Fruit fly (Drosophila melanogaster): ENCODE measurements around the gene VAChT.

VAChT gene

DNA sequence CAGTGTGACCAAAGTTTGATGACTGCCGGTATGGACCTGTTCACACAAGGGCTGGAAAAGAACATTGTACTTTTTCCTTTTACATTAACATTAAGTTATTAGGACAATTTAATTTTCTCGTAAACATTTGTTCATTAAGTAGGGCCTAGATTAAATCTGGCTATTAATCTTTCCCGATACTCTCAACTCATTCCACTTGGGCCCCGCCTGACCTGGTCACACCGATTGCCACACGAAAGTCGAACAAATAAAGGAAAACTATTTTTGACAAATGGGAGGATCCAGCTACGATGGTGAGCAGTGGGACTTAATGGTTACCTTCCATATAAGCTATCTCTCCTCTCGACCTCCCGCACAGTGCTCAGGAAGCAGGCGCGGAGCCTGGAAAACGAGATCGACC lies 41.8 kb upstream of the VAChT start, which contains the start of the genes Cpsf73 and Gos28 (continued):
- TF ChIP-seq Pdp1 (GFP tag; optimal IDR thresholded peaks at IDR 0.05) (peak; percentile 31 to 33), chinmo (GFP tag; IDR thresholded peaks at IDR 0.05; ENCODE audit: partially characterized antibody) (no peak), tio (GFP tag; optimal IDR thresholded peaks at IDR 0.05) (no peak), CG8388 (GFP tag; optimal IDR thresholded peaks at IDR 0.05) (peak; percentile 25), chn (GFP tag; optimal IDR thresholded peaks at IDR 0.05) (no peak), CG8765 (GFP tag; IDR thresholded peaks at IDR 0.05) (no peak), Antp (GFP tag; optimal IDR thresholded peaks at IDR 0.05) (no peak), CG6272 (GFP tag; IDR thresholded peaks at IDR 0.05) (no peak; the same call in 1 of the 2 replicates), Sry-β (GFP tag; optimal IDR thresholded peaks at IDR 0.05) (no peak), Nf-YB (GFP tag; optimal IDR thresholded peaks at IDR 0.05) (no peak), CG16779 (GFP tag; IDR thresholded peaks at IDR 0.05) (no peak), Nf-YC (tag; optimal IDR thresholded peaks at IDR 0.05) (peak; percentile 19), TFAM (GFP tag; optimal IDR thresholded peaks at IDR 0.05) (no peak), CG9817 (tag; optimal IDR thresholded peaks at IDR 0.05) (no peak), ftz-f1 (GFP tag; optimal IDR thresholded peaks at IDR 0.05) (no peak), CG8290 (GFP tag; optimal IDR thresholded peaks at IDR 0.05) (no peak), CG8290 (tag; optimal IDR thresholded peaks at IDR 0.05) (no peak), CG17612 (GFP tag; IDR thresholded peaks at IDR 0.05) (no peak), CG17186 (GFP tag; optimal IDR thresholded peaks at IDR 0.05) (peak; percentile 43), CG1603 (tag; optimal IDR thresholded peaks at IDR 0.05) (peak; percentile 83), CG8478 (optimal IDR thresholded peaks at IDR 0.05) (no peak), CG12236 (GFP tag; optimal IDR thresholded peaks at IDR 0.05) (no peak), Neu2 (GFP tag; optimal IDR thresholded peaks at IDR 0.05; ENCODE audit: borderline replicate concordance) (no peak), CG15011 (GFP tag; optimal IDR thresholded peaks at IDR 0.05) (no peak), grau (tag; optimal IDR thresholded peaks at IDR 0.05) (peak; percentile 29), Hr39 (optimal IDR thresholded peaks at IDR 0.05) (no peak), Camta (GFP tag; optimal IDR thresholded peaks at IDR 0.05) (peak; percentile 14), Opbp (GFP tag; IDR thresholded peaks at IDR 0.05; ENCODE audit: partially characterized antibody) (peak; percentile 38; the same call in 1 of the 3 replicates), Taf1 (GFP tag; IDR thresholded peaks at IDR 0.05) (no peak), CG12155 (GFP tag; optimal IDR thresholded peaks at IDR 0.05) (no peak), CG15073 (GFP tag; optimal IDR thresholded peaks at IDR 0.05) (no peak), tx (GFP tag; optimal IDR thresholded peaks at IDR 0.05) (no peak), ewg (GFP tag; optimal IDR thresholded peaks at IDR 0.05) (no peak), Mrtf (GFP tag; IDR thresholded peaks at IDR 0.05) (no peak), da (GFP tag; optimal IDR thresholded peaks at IDR 0.05) (no peak), BtbVII (GFP tag; optimal IDR thresholded peaks at IDR 0.05) (no peak), CG9437 (GFP tag; optimal IDR thresholded peaks at IDR 0.05) (no peak), Ada2b (GFP tag; IDR thresholded peaks at IDR 0.05) (no peak), zen2 (GFP tag; IDR thresholded peaks at IDR 0.05; ENCODE audit: partially characterized antibody) (no peak; the same call in 2 of the 3 replicates), hbn (GFP tag; IDR thresholded peaks at IDR 0.05; ENCODE audit: partially characterized antibody) (no peak), Hmx (GFP tag; optimal IDR thresholded peaks at IDR 0.05) (no peak), CG13775 (GFP tag; optimal IDR thresholded peaks at IDR 0.05) (peak; percentile 30), CG32772 (GFP tag; IDR thresholded peaks at IDR 0.05) (no peak), Chrac-16 (GFP tag; optimal IDR thresholded peaks at IDR 0.05) (no peak), sug (tag; optimal IDR thresholded peaks at IDR 0.05) (no peak), eve (GFP tag; optimal IDR thresholded peaks at IDR 0.05) (no peak), CG7556 (GFP tag; optimal IDR thresholded peaks at IDR 0.05) (no peak), vfl (GFP tag; optimal IDR thresholded peaks at IDR 0.05) (peak; percentile 34), bcd (GFP tag; optimal IDR thresholded peaks at IDR 0.05) (no peak), CG2712 (tag; optimal IDR thresholded peaks at IDR 0.05) (peak; percentile 52), ac (GFP tag; optimal IDR thresholded peaks at IDR 0.05) (no peak), NfI (GFP tag; optimal IDR thresholded peaks at IDR 0.05) (peak; percentile 6)

Data from whole organism, embryonic.